Worm (Caenorhabditis elegans) whole organism, midembryonic: ENCODE results near the gene F11G11.13.
"Not testable (repeated sequence)": the region's sequence is repeated elsewhere in the genome, so short reads cannot be mapped to it uniquely, and the experiment has no call there.

ENCODE experiments used
- T22C8.4 ChIP-seq: fragments of 200-800 bp; sonication (Bioruptor generic); IDR thresholded peaks from 2 replicates; pipeline ENCODE4 v1.3.6; 2022; ENCODE audit warnings: missing genetic modification characterization, missing compliant biosample characterization
- cog-1 ChIP-seq: sonication (generic microtip); optimal IDR thresholded peaks from 2 replicates; lab custom pipeline; 2016; ENCODE audit warnings: missing genetic modification characterization, missing compliant biosample characterization
- flt-1 ChIP-seq: fragments of 200-800 bp; sonication (Bioruptor generic); IDR thresholded peaks from 2 replicates; pipeline ENCODE4 v1.3.6; 2022; ENCODE audit warnings: missing genetic modification characterization, missing compliant biosample characterization
- klf-2 ChIP-seq: fragments of 200-800 bp; sonication (Bioruptor generic); conservative IDR thresholded peaks from 2 replicates; pipeline ENCODE4 v1.3.6; 2022; ENCODE audit warnings: missing genetic modification reagents, missing genetic modification characterization, missing compliant biosample characterization
- med-1 ChIP-seq: sonication (generic microtip); optimal IDR thresholded peaks from 2 replicates; lab custom pipeline; 2017; ENCODE audit warnings: missing genetic modification characterization, mild to moderate bottlenecking, missing compliant biosample characterization, antibody characterized with exemption, missing genetic modification reagents; ENCODE audit not compliant: insufficient read depth
- ref-1 ChIP-seq: fragments of 200-800 bp; sonication (Bioruptor generic); conservative IDR thresholded peaks from 2 replicates; pipeline ENCODE4 v1.3.6; 2022; ENCODE audit warnings: missing genetic modification reagents, missing genetic modification characterization, missing compliant biosample characterization
- tab-1 ChIP-seq: fragments of 200-800 bp; sonication (Bioruptor generic); IDR thresholded peaks from 2 replicates; pipeline ENCODE4 v1.3.6; 2022; ENCODE audit warnings: missing genetic modification characterization, missing compliant biosample characterization
- ztf-23 ChIP-seq: fragments of 200-800 bp; sonication (Bioruptor generic); IDR thresholded peaks from 2 replicates; pipeline ENCODE4 v1.3.6; 2022; ENCODE audit warnings: missing genetic modification reagents, missing genetic modification characterization, missing compliant biosample characterization
- ztf-29 ChIP-seq: fragments of 200-800 bp; sonication (Bioruptor generic); IDR thresholded peaks from 2 replicates; pipeline ENCODE4 v1.3.6; 2022; ENCODE audit warnings: missing genetic modification reagents, missing genetic modification characterization, missing compliant biosample characterization

The F11G11.13 gene

DNA sequence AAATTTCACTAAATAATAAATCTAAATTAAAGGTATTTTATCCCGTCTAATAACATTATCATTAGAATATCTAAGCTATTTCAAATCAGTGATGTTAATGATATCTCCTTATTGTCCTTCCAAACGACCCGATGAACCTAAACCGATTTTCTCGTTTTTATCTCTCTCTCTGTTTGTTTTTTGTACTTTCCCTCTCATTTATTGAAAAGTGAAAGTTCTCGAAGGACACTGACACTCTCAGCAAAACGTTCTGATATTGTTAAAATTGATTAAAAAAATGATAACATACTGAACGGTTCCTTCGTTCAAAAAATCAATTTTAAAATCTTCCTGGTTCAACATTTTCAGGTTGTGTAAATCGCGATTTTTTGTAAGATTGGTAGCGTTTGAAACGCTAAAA, at the start of gene F11G11.13:
TSS of gene F11G11.13 (minus strand) at position 89 of the 400 bp plus-strand sequence.
- no peak for TF ChIP-seq klf-2

ce11 chrII:4925198-4925764, 49.3 kb upstream of the F11G11.13 start, which contains the start of gene aagr-2:
aagr-2 (minus strand) TSS chrII:4925248.
- TF ChIP-seq ref-1 (no peak), T22C8.4 (no peak), klf-2 (no peak), flt-1 (GFP tag; lab: Robert Waterston, UW) (no peak), ztf-29 (no peak), cog-1 (no peak), med-1 (GFP tag; lab: Kevin White, UChicago) (no peak), tab-1 (GFP tag; lab: Robert Waterston, UW) (no peak), ztf-23 (GFP tag; lab: Robert Waterston, UW) (no peak)

ce11 chrII:4924729-4925128, 48.8 kb upstream of the F11G11.13 start:
- no peak for TF ChIP-seq ztf-29
- TF ChIP-seq T22C8.4: no peak
- TF ChIP-seq med-1 (GFP tag; lab: Kevin White, UChicago): no peak
- no peak for TF ChIP-seq ref-1
- no peak for TF ChIP-seq ztf-23 (GFP tag; lab: Robert Waterston, UW)
- TF ChIP-seq cog-1: no peak
- TF ChIP-seq tab-1 (GFP tag; lab: Robert Waterston, UW): no peak
- no peak for TF ChIP-seq klf-2
- TF ChIP-seq flt-1 (GFP tag; lab: Robert Waterston, UW): no peak

ce11 chrII:4920608-4921007, 44.6 kb upstream of the F11G11.13 start:
- no peak for TF ChIP-seq ztf-29
- no peak for TF ChIP-seq med-1 (GFP tag; lab: Kevin White, UChicago)
- TF ChIP-seq cog-1: no peak
- no peak for TF ChIP-seq T22C8.4
- no peak for TF ChIP-seq ref-1
- TF ChIP-seq tab-1 (GFP tag; lab: Robert Waterston, UW): no peak
- no peak for TF ChIP-seq ztf-23 (GFP tag; lab: Robert Waterston, UW)
- no peak for TF ChIP-seq klf-2
- no peak for TF ChIP-seq flt-1 (GFP tag; lab: Robert Waterston, UW)

DNA sequence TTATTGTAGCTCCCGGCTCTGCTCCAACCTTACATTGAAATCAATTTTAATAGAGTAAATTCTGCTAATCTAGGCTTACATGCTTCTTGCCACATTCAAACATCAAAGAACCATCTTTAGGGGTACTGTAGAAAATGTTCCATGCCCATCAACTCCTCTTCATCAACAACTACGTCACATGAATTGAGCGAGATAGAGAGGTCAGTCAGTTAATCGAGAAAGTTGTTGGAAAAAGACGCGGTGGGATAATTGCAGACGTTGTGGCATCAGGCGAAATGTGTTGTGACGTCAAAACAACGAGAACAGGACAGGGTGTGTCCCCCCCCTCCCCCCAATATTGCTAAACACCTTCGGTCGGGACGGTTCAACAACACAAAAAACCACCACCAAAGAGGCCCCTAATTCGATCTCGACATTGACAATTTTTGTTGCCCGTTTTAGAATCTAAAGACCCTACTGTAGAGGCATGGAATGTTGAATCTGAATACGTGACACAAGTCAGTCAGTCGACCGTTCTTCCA, 42.6 kb upstream of the F11G11.13 start:
- TF ChIP-seq cog-1 (no peak), flt-1 (GFP tag; lab: Robert Waterston, UW) (no peak), ref-1 (no peak), ztf-29 (no peak), med-1 (GFP tag; lab: Kevin White, UChicago) (no peak), T22C8.4 (no peak), ztf-23 (GFP tag; lab: Robert Waterston, UW) (no peak), tab-1 (GFP tag; lab: Robert Waterston, UW) (no peak), klf-2 (no peak)

ce11 chrII:4916462-4916861, 40.5 kb upstream of the F11G11.13 start, which contains the start of gene msp-31:
msp-31 (minus strand) TSS chrII:4916562.
- not testable (repeated sequence) for TF ChIP-seq tab-1 (GFP tag; lab: Robert Waterston, UW); cog-1; ref-1

DNA sequence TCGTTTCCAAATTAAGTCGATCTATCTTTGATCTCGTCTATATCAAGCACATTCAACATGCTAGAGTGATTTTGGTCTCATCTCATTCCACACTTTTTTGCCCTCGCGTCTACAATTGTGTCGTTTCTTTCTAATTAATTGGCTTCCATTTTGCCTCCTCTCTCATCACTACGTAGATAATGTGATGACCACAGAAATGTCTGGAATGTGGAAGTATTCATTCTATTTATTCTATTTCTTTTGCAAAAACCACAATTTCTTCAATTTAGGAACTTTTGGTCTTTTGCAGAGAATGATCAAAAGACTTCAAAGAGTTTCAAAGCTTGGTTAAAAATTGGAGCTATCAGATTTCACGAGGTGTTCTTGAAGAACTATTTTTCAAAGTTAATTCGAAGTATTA, 39.6 kb upstream of the F11G11.13 start:
- TF ChIP-seq T22C8.4 (no peak), med-1 (GFP tag; lab: Kevin White, UChicago) (no peak), ref-1 (no peak), tab-1 (GFP tag; lab: Robert Waterston, UW) (no peak), ztf-23 (GFP tag; lab: Robert Waterston, UW) (no peak), cog-1 (no peak), flt-1 (GFP tag; lab: Robert Waterston, UW) (no peak), ztf-29 (no peak), klf-2 (no peak)

DNA sequence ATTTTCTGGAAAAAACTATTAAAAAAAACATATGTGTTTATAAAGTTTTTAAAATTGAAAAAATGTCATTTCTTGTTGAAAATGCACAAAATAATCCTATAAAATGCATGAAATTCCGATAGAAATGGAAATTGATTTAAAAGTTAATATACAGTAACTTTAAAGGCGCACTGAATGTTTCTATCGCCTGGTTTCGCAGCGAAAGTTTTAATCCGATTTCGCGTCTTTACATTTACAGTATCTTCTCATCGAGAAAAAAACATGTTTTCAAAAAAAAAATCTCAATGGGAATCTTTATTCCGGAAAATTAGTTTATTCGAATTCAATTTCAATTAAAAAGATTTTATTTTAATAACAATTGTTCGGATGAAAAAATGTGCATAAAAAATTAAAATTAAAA, 38.2 kb upstream of the F11G11.13 start, which contains the start of gene R05F9.11:
TSS of gene R05F9.11 (minus strand) at position 5 of the 400 bp plus-strand sequence.
- no peak for TF ChIP-seq med-1 (GFP tag; lab: Kevin White, UChicago)
- TF ChIP-seq ztf-29: no peak
- TF ChIP-seq tab-1 (GFP tag; lab: Robert Waterston, UW): no peak
- TF ChIP-seq T22C8.4: no peak
- no peak for TF ChIP-seq ref-1

- TF ChIP-seq ztf-23 (GFP tag; lab: Robert Waterston, UW) (no peak), T22C8.4 (no peak), tab-1 (GFP tag; lab: Robert Waterston, UW) (no peak), ztf-29 (no peak), klf-2 (no peak), med-1 (GFP tag; lab: Kevin White, UChicago) (no peak), flt-1 (GFP tag; lab: Robert Waterston, UW) (no peak)
Observed at ce11 chrII:4908160-4908559, 32.2 kb upstream of the F11G11.13 start.

DNA sequence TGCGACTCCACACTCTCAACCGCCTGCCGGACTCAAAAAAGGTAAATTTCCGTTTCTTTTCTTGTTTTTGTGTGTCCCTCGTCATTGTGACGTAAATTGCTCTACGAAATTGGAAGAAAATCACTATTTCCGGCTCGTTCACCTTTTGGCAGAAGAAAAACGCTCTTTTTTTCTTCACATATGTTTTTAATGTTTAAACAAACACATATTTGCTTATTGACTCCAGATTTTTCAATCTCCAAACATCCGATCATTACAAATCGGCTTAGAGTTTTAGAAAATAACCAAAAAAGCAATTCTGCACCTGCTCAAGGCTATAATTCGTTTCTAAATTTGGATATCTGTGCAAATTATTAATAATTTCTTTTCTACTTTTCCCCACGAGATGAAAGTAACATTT, 29.9 kb upstream of the F11G11.13 start:
- TF ChIP-seq tab-1 (GFP tag; lab: Robert Waterston, UW) (no peak), T22C8.4 (no peak)

DNA sequence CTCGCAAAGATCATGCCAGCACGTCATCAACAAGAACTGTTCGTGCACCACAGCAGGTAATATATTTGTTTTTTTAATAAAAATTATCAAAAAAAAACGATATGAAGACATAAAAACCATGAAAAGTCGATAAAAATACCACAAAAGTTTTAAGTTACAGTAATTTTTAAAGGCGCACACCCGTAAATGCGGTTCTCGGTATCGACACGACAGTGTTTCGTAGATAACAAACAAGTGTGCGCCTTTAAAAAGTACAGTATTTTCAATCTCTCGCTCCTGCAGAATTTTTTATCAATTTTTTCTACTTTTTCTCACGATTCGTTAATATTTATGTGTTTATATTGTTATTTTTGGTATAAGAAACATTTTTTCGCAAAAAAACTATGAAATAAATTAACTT, 29.4 kb upstream of the F11G11.13 start:
- TF ChIP-seq med-1 (GFP tag; lab: Kevin White, UChicago) (no peak), ref-1 (no peak), ztf-29 (no peak), ztf-23 (GFP tag; lab: Robert Waterston, UW) (no peak), flt-1 (GFP tag; lab: Robert Waterston, UW) (no peak), cog-1 (no peak), tab-1 (GFP tag; lab: Robert Waterston, UW) (no peak), klf-2 (no peak), T22C8.4 (no peak)
